Worm (Caenorhabditis elegans): ENCODE measurements around the gene tbc-20.

Gene tbc-20

ce11 chrII:14805686-14806085, 7.4 kb downstream of the tbc-20 start, which contains the start of gene srt-11:
Gene srt-11, plus strand, starts transcription at chrII:14805986.
- TF ChIP-seq scrt-1 (GFP tag; IDR thresholded peaks at IDR 0.05) (no peak), hmbx-1 (tag; optimal IDR thresholded peaks at IDR 0.05) (no peak), ets-7 (tag; optimal IDR thresholded peaks at IDR 0.05) (no peak), tra-4 (tag; optimal IDR thresholded peaks at IDR 0.05) (no peak), hnd-1 (tag; optimal IDR thresholded peaks at IDR 0.05) (no peak), ama-1 (optimal IDR thresholded peaks at IDR 0.05) (no peak), tbx-37 (GFP tag; conservative IDR thresholded peaks at IDR 0.05) (no peak), pes-1 (GFP tag; IDR thresholded peaks at IDR 0.05) (no peak), F13C5.2 (tag; optimal IDR thresholded peaks at IDR 0.05) (no peak), ceh-36 (tag; optimal IDR thresholded peaks at IDR 0.05) (no peak), B0310.2 (tag; optimal IDR thresholded peaks at IDR 0.05) (no peak), aly-1 (tag; optimal IDR thresholded peaks at IDR 0.05) (no peak), tbx-11 (GFP tag; IDR thresholded peaks at IDR 0.05) (no peak)

ce11 chrII:14808686-14809085, 10.4 kb downstream of the tbc-20 start, which contains the start of gene W01D2.6:
Gene W01D2.6, plus strand, starts transcription at chrII:14808986.
- TF ChIP-seq hnd-1 (tag; optimal IDR thresholded peaks at IDR 0.05) (no peak), sea-1 (GFP tag; conservative IDR thresholded peaks at IDR 0.05) (no peak), B0310.2 (tag; optimal IDR thresholded peaks at IDR 0.05) (no peak), tbx-37 (GFP tag; conservative IDR thresholded peaks at IDR 0.05) (no peak), tra-4 (tag; optimal IDR thresholded peaks at IDR 0.05) (no peak), ceh-36 (tag; optimal IDR thresholded peaks at IDR 0.05) (no peak), aly-1 (tag; optimal IDR thresholded peaks at IDR 0.05) (no peak), flt-1 (GFP tag; IDR thresholded peaks at IDR 0.05) (no peak), hmbx-1 (tag; optimal IDR thresholded peaks at IDR 0.05) (no peak), F13C5.2 (tag; optimal IDR thresholded peaks at IDR 0.05) (no peak), ceh-13 (GFP tag; optimal IDR thresholded peaks at IDR 0.05) (no peak), hmg-4 (GFP tag; optimal IDR thresholded peaks at IDR 0.05) (no peak), ama-1 (optimal IDR thresholded peaks at IDR 0.05) (no peak), ets-7 (tag; optimal IDR thresholded peaks at IDR 0.05) (no peak), tbx-11 (GFP tag; IDR thresholded peaks at IDR 0.05) (no peak), pes-1 (GFP tag; IDR thresholded peaks at IDR 0.05) (no peak), scrt-1 (GFP tag; IDR thresholded peaks at IDR 0.05) (no peak)

ce11 chrII:14810609-14811008, 12.3 kb downstream of the tbc-20 start:
- TF ChIP-seq B0310.2 (tag; optimal IDR thresholded peaks at IDR 0.05) (no peak), F13C5.2 (tag; optimal IDR thresholded peaks at IDR 0.05) (no peak), flt-1 (GFP tag; IDR thresholded peaks at IDR 0.05) (no peak), hmg-4 (GFP tag; optimal IDR thresholded peaks at IDR 0.05) (no peak), sea-1 (GFP tag; conservative IDR thresholded peaks at IDR 0.05) (no peak), hnd-1 (tag; optimal IDR thresholded peaks at IDR 0.05) (no peak), tbx-37 (GFP tag; conservative IDR thresholded peaks at IDR 0.05) (no peak), tra-4 (tag; optimal IDR thresholded peaks at IDR 0.05) (no peak), aly-1 (tag; optimal IDR thresholded peaks at IDR 0.05) (no peak), ets-7 (tag; optimal IDR thresholded peaks at IDR 0.05) (no peak), ama-1 (optimal IDR thresholded peaks at IDR 0.05) (no peak), scrt-1 (GFP tag; IDR thresholded peaks at IDR 0.05) (no peak), tbx-11 (GFP tag; IDR thresholded peaks at IDR 0.05) (no peak), ceh-13 (GFP tag; optimal IDR thresholded peaks at IDR 0.05) (no peak), pes-1 (GFP tag; IDR thresholded peaks at IDR 0.05) (no peak), ceh-36 (tag; optimal IDR thresholded peaks at IDR 0.05) (no peak), hmbx-1 (tag; optimal IDR thresholded peaks at IDR 0.05) (no peak)

- TF ChIP-seq B0310.2 (tag; optimal IDR thresholded peaks at IDR 0.05): no peak
- no peak for TF ChIP-seq pes-1 (GFP tag; IDR thresholded peaks at IDR 0.05)
- no peak for TF ChIP-seq ceh-13 (GFP tag; optimal IDR thresholded peaks at IDR 0.05)
- no peak for TF ChIP-seq ets-7 (tag; optimal IDR thresholded peaks at IDR 0.05)
- no peak for TF ChIP-seq ama-1 (optimal IDR thresholded peaks at IDR 0.05)
- TF ChIP-seq tbx-37 (GFP tag; conservative IDR thresholded peaks at IDR 0.05): no peak
- no peak for TF ChIP-seq tra-4 (tag; optimal IDR thresholded peaks at IDR 0.05)
- TF ChIP-seq ceh-36 (tag; optimal IDR thresholded peaks at IDR 0.05): no peak
- no peak for TF ChIP-seq aly-1 (tag; optimal IDR thresholded peaks at IDR 0.05)
- no peak for TF ChIP-seq F13C5.2 (tag; optimal IDR thresholded peaks at IDR 0.05)
- TF ChIP-seq scrt-1 (GFP tag; IDR thresholded peaks at IDR 0.05): no peak
- TF ChIP-seq hmbx-1 (tag; optimal IDR thresholded peaks at IDR 0.05): no peak
- no peak for TF ChIP-seq sea-1 (GFP tag; conservative IDR thresholded peaks at IDR 0.05)
- TF ChIP-seq hnd-1 (tag; optimal IDR thresholded peaks at IDR 0.05): no peak
- no peak for TF ChIP-seq flt-1 (GFP tag; IDR thresholded peaks at IDR 0.05)
- no peak for TF ChIP-seq tbx-11 (GFP tag; IDR thresholded peaks at IDR 0.05)
- no peak for TF ChIP-seq hmg-4 (GFP tag; optimal IDR thresholded peaks at IDR 0.05)
These were observed 13.2 kb downstream of the tbc-20 start for ce11 chrII:14811472-14811871.

ce11 chrII:14812231-14812630, 14.0 kb downstream of the tbc-20 start, which contains the start of gene osta-3:
Gene osta-3, plus strand, starts transcription at chrII:14812531.
- TF ChIP-seq tbx-11 (GFP tag; IDR thresholded peaks at IDR 0.05): no peak
- no peak for TF ChIP-seq hmg-4 (GFP tag; optimal IDR thresholded peaks at IDR 0.05)
- TF ChIP-seq ceh-36 (tag; optimal IDR thresholded peaks at IDR 0.05): no peak
- TF ChIP-seq ama-1 (optimal IDR thresholded peaks at IDR 0.05): no peak
- no peak for TF ChIP-seq flt-1 (GFP tag; IDR thresholded peaks at IDR 0.05)
- no peak for TF ChIP-seq pes-1 (GFP tag; IDR thresholded peaks at IDR 0.05)
- no peak for TF ChIP-seq tbx-37 (GFP tag; conservative IDR thresholded peaks at IDR 0.05)
- no peak for TF ChIP-seq B0310.2 (tag; optimal IDR thresholded peaks at IDR 0.05)
- TF ChIP-seq hnd-1 (tag; optimal IDR thresholded peaks at IDR 0.05): no peak
- TF ChIP-seq scrt-1 (GFP tag; IDR thresholded peaks at IDR 0.05): no peak
- TF ChIP-seq ceh-13 (GFP tag; optimal IDR thresholded peaks at IDR 0.05): no peak
- TF ChIP-seq F13C5.2 (tag; optimal IDR thresholded peaks at IDR 0.05): no peak
- no peak for TF ChIP-seq ets-7 (tag; optimal IDR thresholded peaks at IDR 0.05)
- TF ChIP-seq tra-4 (tag; optimal IDR thresholded peaks at IDR 0.05): no peak
- no peak for TF ChIP-seq aly-1 (tag; optimal IDR thresholded peaks at IDR 0.05)
- no peak for TF ChIP-seq hmbx-1 (tag; optimal IDR thresholded peaks at IDR 0.05)

ce11 chrII:14812661-14813060, 14.4 kb downstream of the tbc-20 start:
- TF ChIP-seq pes-1 (GFP tag; IDR thresholded peaks at IDR 0.05) (no peak), ceh-13 (GFP tag; optimal IDR thresholded peaks at IDR 0.05) (no peak), sea-1 (GFP tag; conservative IDR thresholded peaks at IDR 0.05) (no peak), tbx-37 (GFP tag; conservative IDR thresholded peaks at IDR 0.05) (no peak), hnd-1 (tag; optimal IDR thresholded peaks at IDR 0.05) (no peak), hmbx-1 (tag; optimal IDR thresholded peaks at IDR 0.05) (no peak), aly-1 (tag; optimal IDR thresholded peaks at IDR 0.05) (no peak), ama-1 (optimal IDR thresholded peaks at IDR 0.05) (no peak), B0310.2 (tag; optimal IDR thresholded peaks at IDR 0.05) (no peak), ets-7 (tag; optimal IDR thresholded peaks at IDR 0.05) (no peak), tbx-11 (GFP tag; IDR thresholded peaks at IDR 0.05) (no peak), hmg-4 (GFP tag; optimal IDR thresholded peaks at IDR 0.05) (no peak), scrt-1 (GFP tag; IDR thresholded peaks at IDR 0.05) (no peak), ceh-36 (tag; optimal IDR thresholded peaks at IDR 0.05) (no peak), flt-1 (GFP tag; IDR thresholded peaks at IDR 0.05) (no peak), F13C5.2 (tag; optimal IDR thresholded peaks at IDR 0.05) (no peak), tra-4 (tag; optimal IDR thresholded peaks at IDR 0.05) (no peak)

All from whole organism, early embryonic.